Worm (Caenorhabditis elegans) whole organism, L4/young adult: Measurements from ENCODE around the gene T06E4.5.

Source experiments
- W03F9.2 ChIP-seq: fragments of 150-350 bp; optimal IDR thresholded peaks from 2 replicates; lab custom pipeline; 2014; ENCODE audit warnings: missing biosample characterization, missing genetic modification characterization
- dao-5 ChIP-seq: sonication (generic microtip); optimal IDR thresholded peaks from 2 replicates; lab custom pipeline; 2016; ENCODE audit warnings: missing genotype, missing genetic modification characterization, moderate library complexity, missing compliant biosample characterization
- him-1 ChIP-seq: sonication (generic microtip); optimal IDR thresholded peaks from 2 replicates; lab custom pipeline; 2016; ENCODE audit warnings: missing genotype, missing genetic modification reagents, missing genetic modification characterization, missing compliant biosample characterization

T06E4.5 gene

DNA sequence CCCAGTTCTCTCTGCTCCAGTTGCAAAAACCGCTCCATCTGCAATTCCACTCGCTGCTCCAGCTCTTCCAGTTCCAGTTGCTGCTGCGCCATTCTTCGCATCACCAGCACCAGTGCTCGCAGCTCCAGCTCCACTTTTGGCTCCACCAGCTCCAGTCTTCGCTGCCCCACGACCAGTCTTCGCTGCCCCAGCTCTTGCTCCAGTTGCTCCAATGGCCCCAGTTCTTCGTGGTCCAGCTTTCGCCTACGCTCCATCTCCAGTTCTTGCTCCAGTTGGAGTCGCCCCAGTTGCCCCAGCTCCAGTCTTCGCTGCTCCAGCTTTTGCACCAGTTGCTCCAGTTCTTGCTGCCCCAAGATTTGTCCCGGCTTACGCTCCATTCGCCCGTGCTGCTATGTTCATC is 10.6 kb upstream of the T06E4.5 start:
- TF ChIP-seq W03F9.2 (tag; lab: Kevin White, UChicago) (no peak), him-1 (tag; lab: Kevin White, UChicago) (no peak)

- TF ChIP-seq dao-5 (tag; lab: Kevin White, UChicago) (no peak), him-1 (tag; lab: Kevin White, UChicago) (no peak), W03F9.2 (tag; lab: Kevin White, UChicago) (no peak)
Measured at ce11 chrV:9621437-9621836, 9.6 kb upstream of the T06E4.5 start.

DNA sequence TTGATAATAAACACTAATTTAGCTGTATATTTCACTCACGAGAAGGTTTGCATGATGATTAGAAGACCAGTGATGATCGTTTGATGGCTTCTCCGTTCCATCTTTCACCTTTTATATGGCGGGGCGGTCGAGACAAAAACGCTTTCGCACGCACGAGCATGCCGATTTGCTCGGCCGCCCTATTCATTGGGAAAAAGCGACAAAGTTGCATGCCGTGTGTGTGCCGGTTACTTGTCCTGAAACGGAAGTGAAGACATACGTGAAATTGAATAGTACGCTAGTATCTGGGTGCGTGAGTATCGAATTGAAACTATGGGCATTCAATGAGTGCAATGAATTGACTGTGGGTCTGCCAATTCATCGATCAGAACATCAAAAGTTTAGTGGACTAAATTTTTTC is 8.2 kb upstream of the T06E4.5 start, which contains the start of gene idpc-5:
Gene idpc-5 (minus strand): TSS at position 101 of the 400 bp plus-strand sequence.
- TF ChIP-seq W03F9.2 (tag; lab: Kevin White, UChicago) (no peak), dao-5 (tag; lab: Kevin White, UChicago) (no peak), him-1 (tag; lab: Kevin White, UChicago) (no peak)

- no peak for TF ChIP-seq dao-5 (tag; lab: Kevin White, UChicago)
- TF ChIP-seq W03F9.2 (tag; lab: Kevin White, UChicago), result no peak
- TF ChIP-seq him-1 (tag; lab: Kevin White, UChicago), result no peak
Measured at ce11 chrV:9625122-9625521, 5.9 kb upstream of the T06E4.5 start, which contains the start of gene idpc-4. Gene idpc-4 (plus strand): TSS chrV:9625422.

DNA sequence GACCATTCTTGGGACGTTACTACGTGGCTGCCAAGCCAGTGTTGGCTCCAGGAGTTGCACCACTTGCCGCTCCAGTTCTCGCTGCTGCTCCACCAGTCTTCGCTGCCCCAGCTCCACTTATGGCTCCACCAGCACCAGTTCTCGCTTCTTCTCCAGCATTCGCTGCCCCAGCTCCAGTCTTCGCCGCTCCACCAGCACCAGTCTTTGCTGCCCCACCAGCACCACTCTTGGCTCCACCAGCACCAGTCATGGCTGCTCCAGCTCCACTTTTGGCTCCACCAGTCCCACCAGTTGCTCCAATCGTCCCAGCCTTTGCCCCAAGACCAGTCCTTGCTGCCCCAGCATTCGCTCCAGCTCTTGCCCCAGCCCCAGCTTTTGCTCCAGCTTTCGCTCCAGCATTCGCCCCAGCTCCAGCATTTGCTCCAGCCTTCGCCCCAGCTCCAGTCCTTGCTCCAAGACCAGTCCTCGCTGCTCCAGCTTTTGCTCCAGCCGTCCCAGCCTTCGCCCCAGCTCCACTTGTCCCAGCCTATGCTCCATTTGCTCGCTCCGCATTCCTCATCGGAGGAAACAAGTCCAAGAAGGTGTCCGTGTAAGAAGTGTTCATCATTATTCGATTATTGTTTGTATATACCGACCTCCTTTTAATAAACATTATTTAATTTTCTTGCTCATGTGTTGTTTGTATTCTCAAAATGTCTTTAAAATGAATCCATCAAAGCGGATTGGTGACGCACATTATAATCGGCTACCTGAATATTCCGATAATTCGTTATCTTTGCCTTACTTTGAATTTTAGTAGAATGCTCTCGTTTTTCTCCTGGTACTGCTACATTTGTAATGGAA is 5.2 kb upstream of the T06E4.5 start, which contains the start of gene T06E4.7:
Gene T06E4.7 (plus strand): TSS at position 793 of the 843 bp plus-strand sequence.
- TF ChIP-seq dao-5 (tag; lab: Kevin White, UChicago) (no peak), W03F9.2 (tag; lab: Kevin White, UChicago) (no peak), him-1 (tag; lab: Kevin White, UChicago) (no peak)

- TF ChIP-seq him-1 (tag; lab: Kevin White, UChicago) (no peak), W03F9.2 (tag; lab: Kevin White, UChicago) (no peak), dao-5 (tag; lab: Kevin White, UChicago) (no peak)
Measured at ce11 chrV:9628603-9629002, 2.4 kb upstream of the T06E4.5 start.

ce11 chrV:9629114-9629513 is 1.9 kb upstream of the T06E4.5 start, which contains the start of gene idpc-3:
Gene idpc-3 (minus strand): TSS chrV:9629214.
- TF ChIP-seq him-1 (tag; lab: Kevin White, UChicago), result no peak
- TF ChIP-seq dao-5 (tag; lab: Kevin White, UChicago), result no peak
- TF ChIP-seq W03F9.2 (tag; lab: Kevin White, UChicago), result no peak

ce11 chrV:9629643-9630042 is 1.4 kb upstream of the T06E4.5 start, which contains the start of gene col-146:
Gene col-146 (plus strand): TSS chrV:9629943.
- TF ChIP-seq dao-5 (tag; lab: Kevin White, UChicago), result no peak
- TF ChIP-seq W03F9.2 (tag; lab: Kevin White, UChicago), result no peak
- TF ChIP-seq him-1 (tag; lab: Kevin White, UChicago), result no peak

DNA sequence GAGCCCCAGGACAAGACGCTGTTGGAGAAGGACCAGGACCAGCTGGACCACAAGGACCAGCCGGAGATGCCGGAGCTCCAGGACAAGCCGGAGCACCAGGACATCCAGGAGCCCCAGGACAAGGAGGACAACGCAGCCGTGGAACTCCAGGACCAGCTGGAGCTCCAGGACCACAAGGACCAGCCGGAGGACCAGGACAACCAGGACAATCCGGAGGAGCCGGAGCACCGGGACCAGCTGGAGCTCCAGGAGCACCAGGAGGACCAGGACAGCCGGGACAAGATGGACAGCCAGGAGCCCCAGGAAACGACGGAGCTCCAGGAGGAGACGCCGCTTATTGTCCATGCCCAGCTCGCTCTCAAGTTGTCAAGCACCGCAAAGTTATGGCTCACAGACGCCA is 502 bp upstream of the T06E4.5 start:
- no peak for TF ChIP-seq dao-5 (tag; lab: Kevin White, UChicago)
- no peak for TF ChIP-seq W03F9.2 (tag; lab: Kevin White, UChicago)
- TF ChIP-seq him-1 (tag; lab: Kevin White, UChicago), result no peak

ce11 chrV:9632348-9632747 is 1.3 kb downstream of the T06E4.5 start:
- no peak for TF ChIP-seq him-1 (tag; lab: Kevin White, UChicago)
- TF ChIP-seq W03F9.2 (tag; lab: Kevin White, UChicago), result no peak

- TF ChIP-seq W03F9.2 (tag; lab: Kevin White, UChicago), result no peak
- TF ChIP-seq him-1 (tag; lab: Kevin White, UChicago), result no peak
- no peak for TF ChIP-seq dao-5 (tag; lab: Kevin White, UChicago)
Measured at ce11 chrV:9633313-9633712, 2.3 kb downstream of the T06E4.5 start, which contains the start of gene col-147. Gene col-147 (minus strand): TSS chrV:9633338.

DNA sequence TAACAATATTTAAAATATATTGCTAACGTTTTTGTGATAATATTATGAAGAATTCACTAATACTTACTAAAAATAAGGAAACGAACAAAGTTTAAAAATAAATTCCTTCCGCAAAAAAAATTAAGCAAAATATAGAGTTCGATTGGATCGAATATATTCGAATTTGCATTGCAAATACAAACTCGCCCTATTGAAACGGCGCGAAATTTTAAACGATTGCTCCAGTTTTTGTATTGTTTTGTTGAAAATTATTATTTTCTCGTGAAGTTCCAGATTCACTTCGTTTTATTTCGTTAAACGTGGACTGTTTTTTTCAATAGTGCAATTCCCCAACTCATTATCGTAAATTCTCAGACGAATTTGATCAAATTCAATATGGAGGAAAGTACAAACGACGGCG is 14.5 kb downstream of the T06E4.5 start, which contains the start of the genes atl-1 and hcp-2:
Gene atl-1 (minus strand): TSS at position 89 of the 400 bp plus-strand sequence.
Gene hcp-2 (plus strand): TSS at position 353 of the 400 bp plus-strand sequence.
- TF ChIP-seq him-1 (tag; lab: Kevin White, UChicago) (no peak), dao-5 (tag; lab: Kevin White, UChicago) (no peak), W03F9.2 (tag; lab: Kevin White, UChicago) (no peak)

DNA sequence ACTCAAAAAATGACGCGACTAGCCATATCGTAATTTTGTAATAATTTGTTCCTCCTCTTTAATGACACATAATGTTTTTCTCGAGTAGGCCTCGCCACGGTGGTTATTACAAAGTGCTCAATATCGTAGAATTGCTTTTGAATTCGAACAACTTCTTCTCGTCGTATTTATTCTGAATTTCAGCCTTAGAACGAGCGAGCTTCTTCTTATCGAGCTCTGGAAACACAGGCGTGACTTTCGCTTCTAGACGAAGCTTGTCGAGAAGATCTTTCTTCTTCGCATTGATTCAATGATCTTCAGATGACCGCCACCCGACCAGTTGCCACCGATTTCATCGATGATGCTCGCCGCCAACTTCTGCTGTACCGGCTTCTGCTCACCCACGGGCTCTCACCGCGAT is 20.2 kb downstream of the T06E4.5 start, which contains the start of gene T06E4.21:
Gene T06E4.21 (plus strand): TSS at position 301 of the 400 bp plus-strand sequence.
- TF ChIP-seq him-1 (tag; lab: Kevin White, UChicago) (no peak), dao-5 (tag; lab: Kevin White, UChicago) (no peak), W03F9.2 (tag; lab: Kevin White, UChicago) (no peak)
